Fruit fly (Drosophila melanogaster) whole organism, pupa: ENCODE data around the gene S-Lap1.

Experiments
- CG13204 ChIP-seq: fragments of 200-800 bp; sonication (Bioruptor generic); optimal IDR thresholded peaks from 2 replicates; lab custom pipeline; 2018; ENCODE audit warnings: missing biosample characterization, mild to moderate bottlenecking, missing genetic modification characterization, moderate library complexity
- CG17806 ChIP-seq: fragments of 200-800 bp; sonication (Bioruptor generic); optimal IDR thresholded peaks from 2 replicates; lab custom pipeline; 2018; ENCODE audit warnings: missing biosample characterization, mild to moderate bottlenecking, missing genetic modification characterization, moderate library complexity
- CG32121 ChIP-seq: fragments of 200-800 bp; sonication (Bioruptor generic); IDR thresholded peaks from 2 replicates; pipeline ENCODE4 v1.3.6; 2022; ENCODE audit warnings: missing biosample characterization, missing genetic modification characterization
- CG34367 ChIP-seq: fragments of 200-800 bp; sonication (Bioruptor generic); optimal IDR thresholded peaks from 2 replicates; lab custom pipeline; 2018; ENCODE audit warnings: missing biosample characterization, mild to moderate bottlenecking, missing genetic modification characterization
- CG4496 ChIP-seq: fragments of 200-800 bp; sonication (Bioruptor generic); IDR thresholded peaks from 3 replicates; pipeline ENCODE4 v1.3.6; 2022; ENCODE audit warnings: missing biosample characterization, missing genetic modification characterization
- CG8159 ChIP-seq: fragments of 200-800 bp; sonication (Bioruptor generic); optimal IDR thresholded peaks from 3 replicates; lab custom pipeline; 2018; ENCODE audit warnings: missing biosample characterization, mild to moderate bottlenecking, missing genetic modification characterization, moderate library complexity
- CG8301 ChIP-seq: fragments of 200-800 bp; sonication (Bioruptor generic); optimal IDR thresholded peaks from 2 replicates; lab custom pipeline; 2018; ENCODE audit warnings: missing biosample characterization, mild to moderate bottlenecking, missing genetic modification characterization
- D1 ChIP-seq: fragments of 200-800 bp; sonication (Bioruptor generic); optimal IDR thresholded peaks from 2 replicates; lab custom pipeline; 2018; ENCODE audit warnings: missing biosample characterization, mild to moderate bottlenecking, missing genetic modification characterization, moderate library complexity
- EcR ChIP-seq: fragments of 200-800 bp; sonication (Bioruptor generic); optimal IDR thresholded peaks from 3 replicates; lab custom pipeline; 2019; ENCODE audit warnings: missing biosample characterization, missing genetic modification characterization, mild to moderate bottlenecking, moderate library complexity, missing genetic modification reagents
- Ets98B ChIP-seq: fragments of 200-800 bp; sonication (Bioruptor generic); IDR thresholded peaks from 2 replicates; pipeline ENCODE4 v1.3.6; 2022; ENCODE audit warnings: missing biosample characterization, missing genetic modification characterization
- Pif1A ChIP-seq: fragments of 200-800 bp; sonication (Bioruptor generic); optimal IDR thresholded peaks from 3 replicates; lab custom pipeline; 2016; ENCODE audit warnings: missing biosample characterization, missing genetic modification characterization
- fd96Ca ChIP-seq: fragments of 200-800 bp; sonication (Bioruptor generic); IDR thresholded peaks from 3 replicates; pipeline ENCODE4 v1.3.6; 2022; ENCODE audit warnings: missing biosample characterization, missing genetic modification characterization

DNA sequence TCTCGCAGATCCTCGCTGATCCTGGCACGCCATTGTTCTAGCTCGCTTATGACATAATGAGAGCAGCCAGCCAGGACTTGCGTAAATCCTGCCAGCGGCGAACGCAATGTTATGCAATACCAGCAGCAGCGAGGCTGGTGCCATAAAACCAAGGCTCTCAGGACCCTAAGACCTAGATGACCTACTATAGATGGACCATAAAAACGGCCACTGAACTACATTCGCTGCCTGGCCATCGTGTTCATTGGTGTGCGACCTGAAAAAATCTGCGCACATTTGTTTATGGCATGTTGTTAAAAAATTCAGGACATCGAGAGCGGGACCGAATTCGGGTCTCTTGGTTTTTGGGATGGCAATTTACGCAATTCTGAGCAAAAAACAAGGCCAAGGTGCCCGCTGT lies 36.5 kb downstream of the S-Lap1 start:
- TF ChIP-seq fd96Ca, result no peak
- no peak for TF ChIP-seq D1 (tag; lab: Kevin White, UChicago)
- TF ChIP-seq CG32121 (GFP tag; lab: Robert Waterston, UW), result no peak
- no peak for TF ChIP-seq CG8301 (tag; lab: Kevin White, UChicago)
- no peak for TF ChIP-seq Ets98B (GFP tag; lab: Robert Waterston, UW)
- no peak for TF ChIP-seq Pif1A
- no peak for TF ChIP-seq CG8159 (tag; lab: Kevin White, UChicago)
- TF ChIP-seq CG34367 (tag; lab: Kevin White, UChicago), result no peak
- no peak for TF ChIP-seq CG17806 (tag; lab: Kevin White, UChicago)
- TF ChIP-seq EcR (GFP tag; lab: Kevin White, UChicago), result no peak
- TF ChIP-seq CG4496, result no peak
- no peak for TF ChIP-seq CG13204
